Worm (Caenorhabditis elegans) whole organism, midembryonic: ENCODE data around the gene math-48.
"Not testable (repeated sequence)": the region's sequence is repeated elsewhere in the genome, so short reads cannot be mapped to it uniquely, and the experiment has no call there.

Experiments used
- cog-1 ChIP-seq: sonication (generic microtip); optimal IDR thresholded peaks from 2 replicates; lab custom pipeline; 2016; ENCODE audit warnings: missing genetic modification characterization, missing compliant biosample characterization
- klf-2 ChIP-seq: fragments of 200-800 bp; sonication (Bioruptor generic); conservative IDR thresholded peaks from 2 replicates; pipeline ENCODE4 v1.3.6; 2022; ENCODE audit warnings: missing genetic modification reagents, missing genetic modification characterization, missing compliant biosample characterization
- ref-1 ChIP-seq: fragments of 200-800 bp; sonication (Bioruptor generic); conservative IDR thresholded peaks from 2 replicates; pipeline ENCODE4 v1.3.6; 2022; ENCODE audit warnings: missing genetic modification reagents, missing genetic modification characterization, missing compliant biosample characterization
- tab-1 ChIP-seq: fragments of 200-800 bp; sonication (Bioruptor generic); IDR thresholded peaks from 2 replicates; pipeline ENCODE4 v1.3.6; 2022; ENCODE audit warnings: missing genetic modification characterization, missing compliant biosample characterization
- ztf-23 ChIP-seq: fragments of 200-800 bp; sonication (Bioruptor generic); IDR thresholded peaks from 2 replicates; pipeline ENCODE4 v1.3.6; 2022; ENCODE audit warnings: missing genetic modification reagents, missing genetic modification characterization, missing compliant biosample characterization

- not testable (repeated sequence) for TF ChIP-seq klf-2; tab-1 (GFP tag; lab: Robert Waterston, UW); ztf-23; cog-1 (tag; lab: Kevin White, UChicago); ref-1 (GFP tag; lab: Robert Waterston, UW)
Measured at ce11 chrII:1955568-1955967, 9.2 kb upstream of the math-48 start, which contains the start of gene math-49.
